Worm (Caenorhabditis elegans) whole organism, L2 larva: Measurements from ENCODE around the gene spin-3.

ENCODE experiments used
- C34F6.9 ChIP-seq: fragments of 150-350 bp; optimal IDR thresholded peaks from 2 replicates; lab custom pipeline; 2014; ENCODE audit warnings: missing biosample characterization, missing genetic modification characterization
- F13H6.1 ChIP-seq: sonication (generic microtip); optimal IDR thresholded peaks from 2 replicates; lab custom pipeline; 2016; ENCODE audit warnings: missing genetic modification characterization, missing compliant biosample characterization
- R02D3.7 ChIP-seq: fragments of 150-350 bp; optimal IDR thresholded peaks from 2 replicates; lab custom pipeline; 2014; ENCODE audit warnings: missing biosample characterization, missing genetic modification characterization
- Y55F3AM.14 ChIP-seq: fragments of 200-800 bp; sonication (Bioruptor generic); optimal IDR thresholded peaks from 2 replicates; lab custom pipeline; 2018; ENCODE audit warnings: mild to moderate bottlenecking, missing genetic modification characterization, missing compliant biosample characterization
- ZK546.5 ChIP-seq: sonication (generic microtip); optimal IDR thresholded peaks from 2 replicates; lab custom pipeline; 2017; ENCODE audit warnings: missing biosample characterization, missing genetic modification characterization
- alr-1 ChIP-seq: fragments of 150-350 bp; optimal IDR thresholded peaks from 2 replicates; lab custom pipeline; 2014; ENCODE audit warnings: missing biosample characterization, missing genetic modification characterization
- ama-1 ChIP-seq: fragments of 150-350 bp; optimal IDR thresholded peaks from 2 replicates; lab custom pipeline; 2018; ENCODE audit warnings: inconsistent platforms
- blmp-1 ChIP-seq: sonication (generic microtip); optimal IDR thresholded peaks from 2 replicates; lab custom pipeline; 2017; ENCODE audit warnings: missing genetic modification characterization, mild to moderate bottlenecking, missing compliant biosample characterization, antibody characterized with exemption, moderate library complexity; ENCODE audit not compliant: insufficient read depth
- crh-2 ChIP-seq: sonication (generic microtip); optimal IDR thresholded peaks from 2 replicates; lab custom pipeline; 2017; ENCODE audit warnings: missing biosample characterization, missing genetic modification characterization
- egl-27 ChIP-seq: sonication (generic microtip); optimal IDR thresholded peaks from 3 replicates; lab custom pipeline; 2017; ENCODE audit warnings: missing biosample characterization, missing genetic modification reagents, missing genetic modification characterization
- elt-1 ChIP-seq: fragments of 150-350 bp; optimal IDR thresholded peaks from 2 replicates; lab custom pipeline; 2014; ENCODE audit warnings: missing biosample characterization, missing genetic modification characterization
- fos-1 ChIP-seq: fragments of 150-350 bp; optimal IDR thresholded peaks from 2 replicates; lab custom pipeline; 2014; ENCODE audit warnings: missing biosample characterization, missing genetic modification characterization
- gmeb-1 ChIP-seq: fragments of 150-350 bp; optimal IDR thresholded peaks from 2 replicates; lab custom pipeline; 2014; ENCODE audit warnings: missing biosample characterization, missing genetic modification characterization
- lin-11 ChIP-seq: fragments of 150-350 bp; sonication (generic microtip); optimal IDR thresholded peaks from 2 replicates; lab custom pipeline; 2014; ENCODE audit warnings: missing biosample characterization, missing genetic modification characterization, inconsistent platforms, mixed read lengths
- lin-13 ChIP-seq: fragments of 150-350 bp; optimal IDR thresholded peaks from 2 replicates; lab custom pipeline; 2014; ENCODE audit warnings: missing biosample characterization, missing genetic modification reagents, missing genetic modification characterization
- lsy-2 ChIP-seq, 2 experiments: fragments of 150-350 bp in 1 of 2; sonication (generic microtip) in 1 of 2; optimal IDR thresholded peaks; 2 replicates each; lab custom pipeline; 2014 to 2017; ENCODE audit warnings: missing biosample characterization in 2 of 2, missing genetic modification characterization in 2 of 2
- mab-5 ChIP-seq: fragments of 150-350 bp; optimal IDR thresholded peaks from 2 replicates; lab custom pipeline; 2014; ENCODE audit warnings: missing biosample characterization, missing genetic modification characterization
- mdl-1 ChIP-seq, 2 experiments: fragments of 150-350 bp in 1 of 2; sonication (generic microtip) in 1 of 2; optimal IDR thresholded peaks; 2 replicates each; lab custom pipeline; 2017; ENCODE audit warnings: missing biosample characterization in 2 of 2, missing genetic modification characterization in 2 of 2
- nhr-12 ChIP-seq: fragments of 150-350 bp; optimal IDR thresholded peaks from 2 replicates; lab custom pipeline; 2014; ENCODE audit warnings: missing biosample characterization, missing genetic modification characterization
- nhr-129 ChIP-seq: fragments of 150-350 bp; optimal IDR thresholded peaks from 2 replicates; lab custom pipeline; 2014; ENCODE audit warnings: missing biosample characterization, missing genetic modification characterization
- nhr-21 ChIP-seq: fragments of 150-350 bp; optimal IDR thresholded peaks from 2 replicates; lab custom pipeline; 2014; ENCODE audit warnings: missing biosample characterization, missing genetic modification characterization
- nhr-23 ChIP-seq: fragments of 150-350 bp; optimal IDR thresholded peaks from 2 replicates; lab custom pipeline; 2014; ENCODE audit warnings: missing biosample characterization, missing genetic modification reagents, missing genetic modification characterization
- nhr-237 ChIP-seq: fragments of 150-350 bp; optimal IDR thresholded peaks from 2 replicates; lab custom pipeline; 2014; ENCODE audit warnings: missing biosample characterization, missing genetic modification characterization
- nhr-25 ChIP-seq: fragments of 150-350 bp; sonication (generic microtip); optimal IDR thresholded peaks from 3 replicates; lab custom pipeline; 2014; ENCODE audit warnings: missing biosample characterization, missing genetic modification characterization
- sem-4 ChIP-seq: fragments of 150-350 bp; optimal IDR thresholded peaks from 2 replicates; lab custom pipeline; 2014; ENCODE audit warnings: missing biosample characterization, missing genetic modification reagents, missing genetic modification characterization
- skn-1 ChIP-seq: sonication (generic microtip); optimal IDR thresholded peaks from 2 replicates; lab custom pipeline; 2017; ENCODE audit warnings: missing biosample characterization, missing genetic modification characterization
- sma-3 ChIP-seq: sonication (generic microtip); optimal IDR thresholded peaks from 2 replicates; lab custom pipeline; 2016; ENCODE audit warnings: missing genetic modification reagents, missing genetic modification characterization, missing compliant biosample characterization
- sma-9 ChIP-seq, 2 experiments: fragments of 150-350 bp in 1 of 2; sonication (generic microtip) in 1 of 2; optimal IDR thresholded peaks; 2 replicates each; lab custom pipeline; 2014 to 2016; ENCODE audit warnings: missing genetic modification characterization in 2 of 2, mild to moderate bottlenecking in 1 of 2, missing biosample characterization in 1 of 2, missing compliant biosample characterization in 1 of 2, missing genetic modification reagents in 1 of 2, moderate library complexity in 1 of 2
- snpc-4 ChIP-seq: fragments of 150-350 bp; optimal IDR thresholded peaks from 2 replicates; lab custom pipeline; 2014; ENCODE audit warnings: missing biosample characterization, missing genetic modification characterization
- unc-39 ChIP-seq: fragments of 150-350 bp; optimal IDR thresholded peaks from 2 replicates; lab custom pipeline; 2014; ENCODE audit warnings: missing biosample characterization, missing genetic modification characterization
- unc-55 ChIP-seq: fragments of 150-350 bp; sonication (generic microtip); optimal IDR thresholded peaks from 3 replicates; lab custom pipeline; 2014; ENCODE audit warnings: missing biosample characterization, missing genetic modification reagents, missing genetic modification characterization
- unc-62 ChIP-seq: fragments of 150-350 bp; optimal IDR thresholded peaks from 2 replicates; lab custom pipeline; 2014; ENCODE audit warnings: missing biosample characterization, missing genetic modification reagents, missing genetic modification characterization
- ztf-1 ChIP-seq: fragments of 200-800 bp; sonication (Bioruptor generic); conservative IDR thresholded peaks from 2 replicates; pipeline ENCODE4 v1.3.6; 2022; ENCODE audit warnings: missing genetic modification characterization, missing compliant biosample characterization
- ztf-4 ChIP-seq: fragments of 150-350 bp; optimal IDR thresholded peaks from 2 replicates; lab custom pipeline; 2014; ENCODE audit warnings: missing biosample characterization, missing genetic modification characterization

Gene spin-3

DNA sequence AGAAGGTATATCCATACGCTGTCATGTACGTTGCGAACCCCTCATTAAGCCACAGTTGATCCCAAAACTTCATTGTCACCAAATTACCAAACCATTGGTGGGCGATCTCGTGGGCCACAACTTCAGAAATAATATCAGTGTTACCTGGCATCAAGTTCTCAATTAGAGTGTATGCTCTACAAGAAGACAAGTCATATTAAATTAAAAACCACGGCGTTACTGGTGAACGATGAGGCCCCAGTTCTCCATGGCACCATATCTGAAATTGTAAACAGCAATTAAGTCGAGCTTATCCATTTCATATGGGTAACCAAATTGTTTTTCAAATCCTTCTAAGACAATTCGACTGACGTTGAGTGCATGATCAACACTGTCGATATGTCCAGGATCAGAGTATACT lies 27.2 kb upstream of the spin-3 start:
- TF ChIP-seq skn-1 (tag; lab: Kevin White, UChicago) (no peak), ama-1 (lab: Kevin White, UChicago) (no peak), nhr-23 (tag; lab: Kevin White, UChicago) (no peak), snpc-4 (tag; lab: Kevin White, UChicago) (no peak), lsy-2 (tag; optimal IDR thresholded peaks at IDR 0.05; lab: Kevin White, UChicago) (no peak), unc-39 (tag; lab: Kevin White, UChicago) (no peak)

- no peak for TF ChIP-seq R02D3.7 (tag; lab: Kevin White, UChicago)
- peak; percentile 36 for TF ChIP-seq unc-55 (GFP tag; lab: Kevin White, UChicago)
- peak; percentile 12 for TF ChIP-seq snpc-4 (tag; lab: Kevin White, UChicago)
- TF ChIP-seq gmeb-1, result peak; percentile 71
- TF ChIP-seq nhr-21 (tag; lab: Kevin White, UChicago), result peak; percentile 88
- peak; percentile 94 for TF ChIP-seq sma-9 (GFP tag; optimal IDR thresholded peaks at IDR 0.05; lab: Kevin White, UChicago)
- no peak for TF ChIP-seq sma-9 (tag; optimal IDR thresholded peaks at IDR 0.05; lab: Kevin White, UChicago)
- TF ChIP-seq nhr-12 (tag; lab: Kevin White, UChicago), result no peak
- peak; percentile 67 for TF ChIP-seq C34F6.9
- TF ChIP-seq lin-11 (tag; lab: Kevin White, UChicago), result peak; percentile 48
- peak; percentile 80 for TF ChIP-seq F13H6.1 (tag; lab: Kevin White, UChicago)
- no peak for TF ChIP-seq ZK546.5 (tag; lab: Kevin White, UChicago)
- TF ChIP-seq blmp-1 (tag; lab: Kevin White, UChicago), result peak; percentile 76
- TF ChIP-seq mdl-1 (tag; optimal IDR thresholded peaks at IDR 0.05; lab: Kevin White, UChicago), result peak; percentile 92
- peak; percentile 51 for TF ChIP-seq skn-1 (tag; lab: Kevin White, UChicago)
- peak; percentile 81 for TF ChIP-seq sma-3 (GFP tag; lab: Kevin White, UChicago)
- peak; percentile 84 for TF ChIP-seq fos-1 (tag; lab: Kevin White, UChicago)
- peak; percentile 6 for TF ChIP-seq egl-27 (tag; lab: Kevin White, UChicago)
- TF ChIP-seq nhr-129 (tag; lab: Kevin White, UChicago), result peak; percentile 75
- TF ChIP-seq lin-13 (GFP tag; lab: Kevin White, UChicago), result peak; percentile 60
- TF ChIP-seq mab-5 (tag; lab: Kevin White, UChicago), result no peak
- peak; percentile 88 for TF ChIP-seq crh-2
- no peak for TF ChIP-seq nhr-25
These were observed 25.1 kb upstream of the spin-3 start, which contains the start of gene F17H10.1 for ce11 chrX:13104966-13105365. TSS of gene F17H10.1 (plus strand) at chrX:13105241.

DNA sequence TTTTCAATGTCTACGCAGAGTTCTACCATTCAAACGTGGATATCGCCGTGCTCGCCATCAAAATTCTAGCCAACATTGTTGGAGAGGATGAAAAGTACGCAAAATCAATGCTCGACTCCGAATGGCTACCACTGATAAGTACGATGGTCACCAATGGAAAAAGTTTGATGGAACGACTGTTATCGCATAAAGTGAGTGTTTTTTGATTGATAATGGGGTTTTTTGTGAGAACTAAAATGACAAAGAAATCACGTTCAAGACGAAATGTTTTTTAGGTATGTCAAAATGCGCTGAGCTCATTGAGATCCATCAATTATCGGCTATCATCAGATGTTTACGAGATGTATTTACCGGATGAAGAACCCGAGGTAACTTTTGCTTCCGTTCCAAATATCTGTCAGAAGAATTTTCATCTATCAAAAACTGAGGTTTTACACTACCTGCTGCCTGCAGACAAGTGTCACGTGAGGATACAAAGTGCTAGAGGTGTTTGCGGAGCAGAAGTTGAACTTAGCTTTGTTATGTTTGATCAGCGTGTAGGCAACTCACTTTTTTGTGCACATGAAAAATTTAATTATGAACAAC lies 23.8 kb upstream of the spin-3 start:
- no peak for TF ChIP-seq ztf-4 (tag; lab: Kevin White, UChicago)
- no peak for TF ChIP-seq ztf-1
- TF ChIP-seq crh-2, result peak; percentile 12
- TF ChIP-seq nhr-21 (tag; lab: Kevin White, UChicago), result no peak
- TF ChIP-seq fos-1 (tag; lab: Kevin White, UChicago), result peak; percentile 25
- no peak for TF ChIP-seq nhr-237 (tag; lab: Kevin White, UChicago)
- TF ChIP-seq alr-1 (tag; lab: Kevin White, UChicago), result no peak
- TF ChIP-seq lsy-2 (tag; optimal IDR thresholded peaks at IDR 0.05; lab: Kevin White, UChicago), result peak in 1 of 2 experiments; percentile 43
- no peak for TF ChIP-seq snpc-4 (tag; lab: Kevin White, UChicago)
- no peak for TF ChIP-seq sem-4 (tag; lab: Kevin White, UChicago)
- TF ChIP-seq nhr-23 (tag; lab: Kevin White, UChicago), result no peak
- TF ChIP-seq nhr-129 (tag; lab: Kevin White, UChicago), result peak; percentile 69
- TF ChIP-seq elt-1 (tag; lab: Kevin White, UChicago), result no peak
- no peak for TF ChIP-seq sma-3 (GFP tag; lab: Kevin White, UChicago)
- peak; percentile 7 for TF ChIP-seq sma-9 (GFP tag; optimal IDR thresholded peaks at IDR 0.05; lab: Kevin White, UChicago)
- TF ChIP-seq sma-9 (tag; optimal IDR thresholded peaks at IDR 0.05; lab: Kevin White, UChicago), result no peak

- peak; percentile 38 for TF ChIP-seq crh-2
- TF ChIP-seq unc-62 (GFP tag; lab: Kevin White, UChicago), result no peak
- peak; percentile 36 for TF ChIP-seq ama-1 (lab: Kevin White, UChicago)
- TF ChIP-seq Y55F3AM.14 (GFP tag; lab: Kevin White, UChicago), result no peak
- peak; percentile 47 for TF ChIP-seq ztf-4 (tag; lab: Kevin White, UChicago)
- TF ChIP-seq mdl-1 (tag; optimal IDR thresholded peaks at IDR 0.05; lab: Kevin White, UChicago), result no peak
- TF ChIP-seq C34F6.9, result no peak
- TF ChIP-seq ztf-1, result no peak
These were observed 21.4 kb upstream of the spin-3 start for ce11 chrX:13108664-13109063.
